Worm (Caenorhabditis elegans) whole organism, early embryonic: ENCODE results near the gene pals-16.

ENCODE experiments used
- B0310.2 ChIP-seq: sonication (generic microtip); optimal IDR thresholded peaks from 2 replicates; lab custom pipeline; 2016; ENCODE audit warnings: mild to moderate bottlenecking, missing genetic modification characterization, missing compliant biosample characterization
- F13C5.2 ChIP-seq: sonication (generic microtip); optimal IDR thresholded peaks from 2 replicates; lab custom pipeline; 2017; ENCODE audit warnings: mild to moderate bottlenecking, missing genetic modification characterization, inconsistent platforms, missing compliant biosample characterization
- ama-1 ChIP-seq: fragments of 150-350 bp; optimal IDR thresholded peaks from 2 replicates; lab custom pipeline; 2014
- flt-1 ChIP-seq: fragments of 200-800 bp; sonication (Bioruptor generic); IDR thresholded peaks from 2 replicates; pipeline ENCODE4 v1.3.6; 2022; ENCODE audit warnings: missing genetic modification characterization, missing compliant biosample characterization
- pes-1 ChIP-seq: fragments of 200-800 bp; sonication (Bioruptor generic); IDR thresholded peaks from 2 replicates; pipeline ENCODE4 v1.3.6; 2022; ENCODE audit warnings: missing genetic modification reagents, missing genetic modification characterization, missing compliant biosample characterization

DNA sequence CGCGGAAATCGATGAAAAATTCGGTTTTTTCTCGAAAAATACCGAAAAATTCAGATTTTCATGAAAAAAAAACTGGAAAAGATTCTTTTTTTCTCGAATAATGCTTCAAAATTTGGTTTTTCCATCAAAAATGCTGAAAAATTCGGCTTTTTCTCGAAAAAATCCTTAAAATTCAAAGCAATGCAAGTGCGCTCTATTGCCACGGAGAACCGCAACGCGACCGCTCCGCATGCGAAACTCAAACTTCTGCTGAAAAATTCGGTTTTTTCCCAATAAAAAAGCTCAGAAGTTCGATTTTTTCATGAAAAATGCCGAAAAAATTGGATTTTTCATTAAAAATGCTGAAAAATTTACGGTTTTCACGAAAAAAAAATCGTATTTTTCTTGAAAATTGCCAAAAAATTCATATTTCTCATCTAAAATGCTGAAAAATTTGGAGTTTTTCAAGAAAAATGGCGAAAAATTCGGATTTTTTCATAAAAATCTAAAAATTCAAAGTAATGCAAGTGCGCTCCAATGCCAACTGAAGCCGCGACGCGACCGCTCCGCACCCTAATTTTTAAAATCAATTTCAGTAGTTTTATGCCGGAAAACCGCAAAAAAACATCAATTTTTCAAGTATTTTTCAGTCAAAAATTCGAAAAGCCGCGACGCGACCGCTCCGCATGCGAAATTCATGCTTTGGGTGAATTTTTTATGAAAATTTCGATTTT, 13.5 kb downstream of the pals-16 start:
- TF ChIP-seq B0310.2 (tag; lab: Kevin White, UChicago) (no peak), F13C5.2 (tag; lab: Kevin White, UChicago) (no peak), flt-1 (GFP tag; lab: Robert Waterston, UW) (no peak), ama-1 (no peak), pes-1 (GFP tag; lab: Robert Waterston, UW) (no peak)
